Fruit fly (Drosophila melanogaster): ENCODE results near the gene CG14422.

dm6 chrX:2951637-2952036, 8.5 kb downstream of the CG14422 start:
- peak; percentile 54 for TF ChIP-seq dmrt99B (tag; optimal IDR thresholded peaks at IDR 0.05)
- TF ChIP-seq insv (GFP tag; optimal IDR thresholded peaks at IDR 0.05) = no peak
- TF ChIP-seq ash1 (GFP tag; optimal IDR thresholded peaks at IDR 0.05) = no peak
- TF ChIP-seq Oli (tag; optimal IDR thresholded peaks at IDR 0.05) = no peak
- TF ChIP-seq Med (GFP tag) = no peak
- TF ChIP-seq CG11247 (GFP tag; IDR thresholded peaks at IDR 0.05) = no peak
- TF ChIP-seq pzg (GFP tag; optimal IDR thresholded peaks at IDR 0.05) = no peak

Measured in whole organism, embryonic.